Worm (Caenorhabditis elegans): ENCODE measurements around the gene egal-1.

DNA sequence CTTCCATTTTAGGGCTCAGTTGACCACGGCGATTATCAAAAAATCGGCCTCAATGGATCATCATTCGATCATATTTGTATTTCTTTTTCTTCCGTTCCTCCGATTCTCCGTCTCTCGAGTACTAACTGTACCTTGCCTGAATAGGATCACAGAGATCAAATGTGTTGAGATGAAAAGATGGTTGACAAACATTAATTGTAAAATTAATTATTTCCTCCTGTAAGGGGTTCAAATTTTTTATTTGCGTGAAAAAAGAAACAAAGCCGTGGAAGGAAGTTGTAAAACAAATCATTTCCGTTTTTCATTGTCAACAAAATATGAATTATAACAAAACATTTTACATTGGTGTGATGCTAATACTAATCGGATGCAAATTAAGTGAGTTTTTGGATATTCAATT, 33.6 kb upstream of the egal-1 start, which contains the start of gene C31H1.2:
- TF ChIP-seq lin-39 (tag; optimal IDR thresholded peaks at IDR 0.05) (no peak), nhr-11 (tag; optimal IDR thresholded peaks at IDR 0.05) (no peak), unc-39 (tag; optimal IDR thresholded peaks at IDR 0.05) (no peak), tbx-2 (tag; optimal IDR thresholded peaks at IDR 0.05) (no peak), elt-2 (tag; optimal IDR thresholded peaks at IDR 0.05) (no peak), lsy-12 (tag; optimal IDR thresholded peaks at IDR 0.05) (no peak), nhr-23 (tag; optimal IDR thresholded peaks at IDR 0.05) (no peak)

Data from whole organism, L3 larva.